Worm (Caenorhabditis elegans): ENCODE data around the gene nhr-281.
A peak's percentile ranks its signal among the peaks of the same experiment; 100 is the strongest.

nhr-281 gene

ce11 chrX:14063830-14064229 is 49.4 kb downstream of the nhr-281 start (continued):
- TF ChIP-seq lin-39 (tag; optimal IDR thresholded peaks at IDR 0.05) (no peak), snpc-1.2 (GFP tag; IDR thresholded peaks at IDR 0.05) (peak; percentile 92), daf-8 (GFP tag; IDR thresholded peaks at IDR 0.05) (peak; percentile 42; the same call in 1 of the 2 replicates), ceh-20 (GFP tag; IDR thresholded peaks at IDR 0.05) (peak; percentile 96), sdz-12 (GFP tag; optimal IDR thresholded peaks at IDR 0.05) (peak; percentile 85), madf-5 (GFP tag; IDR thresholded peaks at IDR 0.05) (peak; percentile 98), zfp-2 (tag; optimal IDR thresholded peaks at IDR 0.05) (peak; percentile 60), F37D6.2 (tag; optimal IDR thresholded peaks at IDR 0.05) (peak; percentile 81), dpl-1 (GFP tag; optimal IDR thresholded peaks at IDR 0.05) (peak; percentile 36), ztf-11 (tag; optimal IDR thresholded peaks at IDR 0.05) (no peak), ceh-28 (tag; optimal IDR thresholded peaks at IDR 0.05) (peak; percentile 18), D1046.2 (GFP tag; IDR thresholded peaks at IDR 0.05) (peak; percentile 94), Y75B8A.6 (GFP tag; IDR thresholded peaks at IDR 0.05) (peak; percentile 75; the same call in 1 of the 2 replicates), tra-1 (GFP tag; IDR thresholded peaks at IDR 0.05) (peak; percentile 97), zfp-3 (GFP tag; conservative IDR thresholded peaks at IDR 0.05) (peak; percentile 90), hif-1 (tag; optimal IDR thresholded peaks at IDR 0.05) (peak; percentile 55 to 76), daf-16 (GFP tag; optimal IDR thresholded peaks at IDR 0.05) (peak; percentile 90 to 91), daf-16 (tag; optimal IDR thresholded peaks at IDR 0.05) (peak; percentile 91), nhr-41 (GFP tag; IDR thresholded peaks at IDR 0.05) (peak; percentile 96), lin-29 (GFP tag; IDR thresholded peaks at IDR 0.05) (peak; percentile 68; the same call in 1 of the 2 replicates), dve-1 (tag; optimal IDR thresholded peaks at IDR 0.05; ENCODE audit: insufficient read depth) (peak; percentile 90), lim-7 (GFP tag; IDR thresholded peaks at IDR 0.05) (peak; percentile 100), cey-2 (tag; optimal IDR thresholded peaks at IDR 0.05; ENCODE audit: borderline replicate concordance, insufficient read depth) (no peak), ces-1 (GFP tag; optimal IDR thresholded peaks at IDR 0.05) (peak; percentile 89), rbr-2 (tag; optimal IDR thresholded peaks at IDR 0.05) (peak; percentile 92), ZK337.2 (GFP tag; IDR thresholded peaks at IDR 0.05) (peak; percentile 85), lin-1 (GFP tag; IDR thresholded peaks at IDR 0.05) (peak; percentile 95), Y5F2A.4 (GFP tag; optimal IDR thresholded peaks at IDR 0.05) (peak; percentile 83), lsy-2 (tag; optimal IDR thresholded peaks at IDR 0.05) (peak; percentile 72 to 88), pha-4 (GFP tag; IDR thresholded peaks at IDR 0.05) (peak; percentile 96), pha-4 (tag; optimal IDR thresholded peaks at IDR 0.05) (peak; percentile 47), Y105C5A.15 (GFP tag; IDR thresholded peaks at IDR 0.05) (peak; percentile 98), snpc-4 (tag; optimal IDR thresholded peaks at IDR 0.05) (no peak), pqm-1 (tag; optimal IDR thresholded peaks at IDR 0.05) (peak; percentile 49), F10B5.3 (tag; optimal IDR thresholded peaks at IDR 0.05) (peak; percentile 52), spr-1 (tag; optimal IDR thresholded peaks at IDR 0.05) (peak; percentile 81), nhr-237 (tag; optimal IDR thresholded peaks at IDR 0.05) (no peak), nhr-6 (tag; optimal IDR thresholded peaks at IDR 0.05) (peak; percentile 76), egl-43 (GFP tag; IDR thresholded peaks at IDR 0.05) (peak; percentile 96), zip-2 (tag; optimal IDR thresholded peaks at IDR 0.05) (peak; percentile 81), dmd-6 (GFP tag; IDR thresholded peaks at IDR 0.05) (peak; percentile 90), hlh-11 (tag; optimal IDR thresholded peaks at IDR 0.05) (peak; percentile 87), nhr-10 (tag; optimal IDR thresholded peaks at IDR 0.05) (peak; percentile 48), F49E8.2 (tag; optimal IDR thresholded peaks at IDR 0.05; ENCODE audit: borderline replicate concordance) (peak; percentile 57), spr-3 (GFP tag; optimal IDR thresholded peaks at IDR 0.05) (peak; percentile 82), duxl-1 (tag; optimal IDR thresholded peaks at IDR 0.05; ENCODE audit: poor library complexity) (peak; percentile 89), ztf-7 (tag; optimal IDR thresholded peaks at IDR 0.05) (peak; percentile 87), ama-1 (optimal IDR thresholded peaks at IDR 0.05) (peak; percentile 81), skn-1 (tag; optimal IDR thresholded peaks at IDR 0.05) (no peak), nhr-111 (GFP tag; optimal IDR thresholded peaks at IDR 0.05) (peak; percentile 95), hlh-30 (tag; optimal IDR thresholded peaks at IDR 0.05; ENCODE audit: insufficient read depth) (peak; percentile 88)
